Fruit fly (Drosophila melanogaster) whole organism, pupa: Measurements from ENCODE around the gene snRNP-U1-C.

ENCODE experiments used
- CG10348 ChIP-seq: fragments of 200-800 bp; sonication (Bioruptor generic); IDR thresholded peaks from 2 replicates; pipeline ENCODE4 v1.3.6; 2022; ENCODE audit warnings: missing biosample characterization, missing genetic modification characterization
- CG13204 ChIP-seq: fragments of 200-800 bp; sonication (Bioruptor generic); optimal IDR thresholded peaks from 2 replicates; lab custom pipeline; 2018; ENCODE audit warnings: missing biosample characterization, mild to moderate bottlenecking, missing genetic modification characterization, moderate library complexity
- CG32121 ChIP-seq: fragments of 200-800 bp; sonication (Bioruptor generic); IDR thresholded peaks from 2 replicates; pipeline ENCODE4 v1.3.6; 2022; ENCODE audit warnings: missing biosample characterization, missing genetic modification characterization
- CG34367 ChIP-seq: fragments of 200-800 bp; sonication (Bioruptor generic); optimal IDR thresholded peaks from 2 replicates; lab custom pipeline; 2018; ENCODE audit warnings: missing biosample characterization, mild to moderate bottlenecking, missing genetic modification characterization
- D1 ChIP-seq: fragments of 200-800 bp; sonication (Bioruptor generic); optimal IDR thresholded peaks from 2 replicates; lab custom pipeline; 2018; ENCODE audit warnings: missing biosample characterization, mild to moderate bottlenecking, missing genetic modification characterization, moderate library complexity
- EcR ChIP-seq: fragments of 200-800 bp; sonication (Bioruptor generic); optimal IDR thresholded peaks from 3 replicates; lab custom pipeline; 2019; ENCODE audit warnings: missing biosample characterization, missing genetic modification characterization, mild to moderate bottlenecking, moderate library complexity, missing genetic modification reagents
- Pif1A ChIP-seq: fragments of 200-800 bp; sonication (Bioruptor generic); optimal IDR thresholded peaks from 3 replicates; lab custom pipeline; 2016; ENCODE audit warnings: missing biosample characterization, missing genetic modification characterization
- Snoo ChIP-seq: fragments of 200-800 bp; sonication (Bioruptor generic); optimal IDR thresholded peaks from 3 replicates; lab custom pipeline; 2017; ENCODE audit warnings: missing biosample characterization, mild to moderate bottlenecking, missing genetic modification characterization, inconsistent platforms
- fd96Ca ChIP-seq: fragments of 200-800 bp; sonication (Bioruptor generic); IDR thresholded peaks from 3 replicates; pipeline ENCODE4 v1.3.6; 2022; ENCODE audit warnings: missing biosample characterization, missing genetic modification characterization
- rn ChIP-seq: fragments of 200-800 bp; sonication (Bioruptor generic); IDR thresholded peaks from 2 replicates; pipeline ENCODE4 v1.3.6; 2022; ENCODE audit warnings: missing biosample characterization, missing genetic modification characterization

DNA sequence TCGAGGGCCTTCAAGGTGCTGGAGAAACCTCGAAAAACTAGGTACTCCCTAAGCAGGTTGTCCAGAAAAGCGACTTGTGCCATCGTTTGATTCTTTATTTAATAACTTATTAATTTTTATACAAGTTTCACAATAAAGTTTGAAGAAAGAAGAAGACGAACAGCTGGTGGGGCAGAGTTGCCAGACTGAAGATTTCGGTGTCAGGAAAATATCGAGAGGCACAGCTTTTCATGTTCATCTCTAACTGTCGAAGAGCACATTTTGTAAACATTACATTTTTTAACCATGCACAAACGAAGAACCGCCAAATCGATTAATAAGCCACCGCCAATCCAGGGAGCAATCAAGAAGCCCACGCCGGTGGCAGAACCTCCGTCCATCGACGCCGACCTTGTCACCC is 40.4 kb upstream of the snRNP-U1-C start, which contains the start of the genes CG6005 and CG14286:
- TF ChIP-seq EcR (GFP tag; lab: Kevin White, UChicago): no peak
- TF ChIP-seq Snoo: no peak
- no peak for TF ChIP-seq CG10348 (GFP tag; lab: Robert Waterston, UW)
- TF ChIP-seq Pif1A (GFP tag; lab: Kevin White, UChicago): no peak
- no peak for TF ChIP-seq rn (GFP tag; lab: Robert Waterston, UW)
- TF ChIP-seq CG34367 (tag; lab: Kevin White, UChicago): no peak
- TF ChIP-seq fd96Ca (GFP tag; lab: Robert Waterston, UW): 0 out of 3 replicates have a peak, but pooled peaks have one; percentile 32
- no peak for TF ChIP-seq CG13204 (GFP tag; lab: Kevin White, UChicago)
- no peak for TF ChIP-seq D1 (tag; lab: Kevin White, UChicago)
- peak; percentile 32; the same call in 1 of the 2 replicates for TF ChIP-seq CG32121
